Worm (Caenorhabditis elegans): ENCODE data around the gene F55A11.7.

DNA sequence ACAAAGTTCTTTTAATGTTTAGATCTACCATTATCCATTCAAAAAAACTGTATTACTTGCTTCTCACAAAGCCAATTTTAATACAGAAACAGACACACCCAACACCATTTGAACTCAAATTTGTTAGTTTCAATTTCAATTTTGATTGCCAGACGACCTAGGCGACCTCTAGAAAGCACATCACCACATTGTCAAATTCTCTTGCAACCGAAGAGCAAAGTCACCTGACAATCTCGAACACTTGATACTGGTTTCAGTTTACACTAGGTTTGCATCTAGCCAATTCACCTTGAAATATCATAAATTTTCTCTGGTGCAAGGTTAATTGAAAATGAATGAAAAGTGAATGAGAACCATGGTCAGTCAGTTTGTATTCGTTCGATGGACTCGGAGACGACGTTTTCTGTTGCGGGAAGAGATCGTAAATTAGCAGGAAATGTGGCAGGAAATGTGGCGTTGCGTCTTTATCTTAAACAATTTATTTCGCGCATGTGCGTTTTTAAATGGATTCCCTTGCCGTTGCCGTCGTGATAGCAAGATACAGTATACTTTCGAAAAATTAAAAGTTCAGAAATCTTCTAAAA is 10.1 kb upstream of the F55A11.7 start:
- TF ChIP-seq F23B12.7 (tag; optimal IDR thresholded peaks at IDR 0.05; ENCODE audit: insufficient read depth) (no peak), dox-1 (GFP tag; IDR thresholded peaks at IDR 0.05) (no peak), F49E8.2 (tag; optimal IDR thresholded peaks at IDR 0.05; ENCODE audit: insufficient read depth) (no peak), efl-1 (GFP tag; optimal IDR thresholded peaks at IDR 0.05) (no peak), aptf-3 (GFP tag; IDR thresholded peaks at IDR 0.05) (no peak), mes-4 (tag; optimal IDR thresholded peaks at IDR 0.05) (no peak), mel-28 (tag; optimal IDR thresholded peaks at IDR 0.05; ENCODE audit: borderline replicate concordance) (no peak), ccch-3 (GFP tag; optimal IDR thresholded peaks at IDR 0.05) (no peak), akir-1 (GFP tag; optimal IDR thresholded peaks at IDR 0.05) (no peak)
